Worm (Caenorhabditis elegans): ENCODE data around the gene fbxa-3.

ce11 chrII:1787208-1787607, 33.5 kb downstream of the fbxa-3 start:
- no peak for TF ChIP-seq sdz-12 (GFP tag; optimal IDR thresholded peaks at IDR 0.05)
- TF ChIP-seq F49E8.2 (tag; optimal IDR thresholded peaks at IDR 0.05; ENCODE audit: borderline replicate concordance), result no peak

Measured in whole organism, L4 larva.